Fruit fly (Drosophila melanogaster): ENCODE measurements around the gene G9a.

G9a gene

DNA sequence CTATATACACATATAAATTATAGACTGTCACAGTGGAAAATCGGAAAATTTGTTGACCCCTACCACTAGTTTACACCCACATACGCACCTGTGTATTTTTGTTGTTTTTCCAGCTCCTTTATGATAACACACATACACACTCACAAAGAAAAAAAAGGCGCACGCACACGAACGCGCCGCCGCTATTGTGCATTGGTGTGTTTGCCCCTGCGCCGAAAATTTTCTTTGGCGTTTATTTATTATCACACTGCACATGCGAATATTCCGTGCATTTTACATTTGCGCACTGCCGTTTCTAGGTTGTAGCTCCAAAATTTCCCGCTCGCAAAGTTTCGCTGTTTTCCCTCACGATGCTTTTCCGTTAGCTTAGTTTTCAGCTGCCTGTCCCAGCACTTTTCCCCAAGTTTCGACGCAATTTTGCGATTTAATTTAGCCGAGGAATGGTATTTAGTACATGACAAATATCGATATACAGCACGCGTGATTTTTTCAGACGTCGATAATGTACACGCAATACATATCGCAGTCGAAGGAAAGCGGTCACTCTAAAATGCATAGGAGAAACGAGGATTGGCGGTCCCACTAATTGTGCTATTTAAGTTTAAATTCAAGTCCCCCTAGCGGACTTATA, 33.4 kb downstream of the G9a start, which contains the start of the genes CG3777 and ewg (continued):
- TF ChIP-seq ewg (GFP tag; optimal IDR thresholded peaks at IDR 0.05) (peak; percentile 97), CG12071 (GFP tag; optimal IDR thresholded peaks at IDR 0.05) (no peak), toy (GFP tag; IDR thresholded peaks at IDR 0.05) (no peak), CG14860 (GFP tag; IDR thresholded peaks at IDR 0.05; ENCODE audit: partially characterized antibody) (peak; percentile 93), CG8359 (GFP tag; optimal IDR thresholded peaks at IDR 0.05; ENCODE audit: borderline replicate concordance) (no peak), twi (tag; optimal IDR thresholded peaks at IDR 0.05) (no peak), CG1832 (GFP tag; optimal IDR thresholded peaks at IDR 0.05) (no peak), dysf (GFP tag; IDR thresholded peaks at IDR 0.05) (no peak), CG9817 (tag; optimal IDR thresholded peaks at IDR 0.05) (no peak), slbo (GFP tag; IDR thresholded peaks at IDR 0.05) (no peak), zen (tag; optimal IDR thresholded peaks at IDR 0.05) (peak; percentile 3), CG32532 (GFP tag; IDR thresholded peaks at IDR 0.05) (no peak), CG8281 (tag; optimal IDR thresholded peaks at IDR 0.05) (no peak), CG10979 (tag; optimal IDR thresholded peaks at IDR 0.05) (no peak), croc (GFP tag; conservative IDR thresholded peaks at IDR 0.05) (no peak), Spps (tag; optimal IDR thresholded peaks at IDR 0.05) (no peak), CG17361 (GFP tag; IDR thresholded peaks at IDR 0.05) (no peak), bsh (GFP tag; optimal IDR thresholded peaks at IDR 0.05) (no peak), CG5180 (GFP tag; optimal IDR thresholded peaks at IDR 0.05) (no peak), salm (tag; optimal IDR thresholded peaks at IDR 0.05) (no peak), Ets97D (GFP tag; optimal IDR thresholded peaks at IDR 0.05) (peak; percentile 79), kah (GFP tag; optimal IDR thresholded peaks at IDR 0.05) (no peak), CG2202 (tag; optimal IDR thresholded peaks at IDR 0.05) (no peak), Sry-β (GFP tag; optimal IDR thresholded peaks at IDR 0.05) (no peak), dpn (GFP tag; optimal IDR thresholded peaks at IDR 0.05) (peak; percentile 4 to 8), CG17328 (GFP tag; IDR thresholded peaks at IDR 0.05) (no peak), CG7271 (tag; optimal IDR thresholded peaks at IDR 0.05) (no peak), CG12299 (tag; optimal IDR thresholded peaks at IDR 0.05) (peak; percentile 23), CG11723 (GFP tag; optimal IDR thresholded peaks at IDR 0.05) (no peak), CG12942 (GFP tag; optimal IDR thresholded peaks at IDR 0.05) (no peak), nerfin-2 (GFP tag; IDR thresholded peaks at IDR 0.05; ENCODE audit: partially characterized antibody) (peak; percentile 93), bbx (GFP tag; IDR thresholded peaks at IDR 0.05; ENCODE audit: partially characterized antibody) (peak; percentile 99), ind (GFP tag; optimal IDR thresholded peaks at IDR 0.05) (no peak), hbn (GFP tag; IDR thresholded peaks at IDR 0.05; ENCODE audit: partially characterized antibody) (peak; percentile 90), CG10462 (GFP tag; optimal IDR thresholded peaks at IDR 0.05) (no peak), tgo (GFP tag; IDR thresholded peaks at IDR 0.05) (no peak), CG3838 (GFP tag; optimal IDR thresholded peaks at IDR 0.05) (no peak), Ravus (GFP tag; IDR thresholded peaks at IDR 0.05) (no peak), fd96Cb (tag; optimal IDR thresholded peaks at IDR 0.05) (no peak), CG7786 (GFP tag; optimal IDR thresholded peaks at IDR 0.05) (no peak), Tbp (GFP tag; optimal IDR thresholded peaks at IDR 0.05) (no peak), Dll (GFP tag; IDR thresholded peaks at IDR 0.05; ENCODE audit: partially characterized antibody) (peak; percentile 94), Nf-YC (tag; optimal IDR thresholded peaks at IDR 0.05) (no peak), CG13624 (GFP tag; optimal IDR thresholded peaks at IDR 0.05) (peak; percentile 50), ATbp (GFP tag; optimal IDR thresholded peaks at IDR 0.05) (no peak), Fer1 (GFP tag; optimal IDR thresholded peaks at IDR 0.05) (no peak), CG13123 (GFP tag; optimal IDR thresholded peaks at IDR 0.05) (no peak)
